Worm (Caenorhabditis elegans) whole organism, L3 larva: ENCODE measurements around the gene R05G6.10.
A peak's percentile ranks its signal among the peaks of the same experiment; 100 is the strongest.

Source experiments
- R02D3.7 ChIP-seq: fragments of 150-350 bp; optimal IDR thresholded peaks from 2 replicates; lab custom pipeline; 2014; ENCODE audit warnings: missing biosample characterization, missing genetic modification characterization
- ZK546.5 ChIP-seq: sonication (generic microtip); optimal IDR thresholded peaks from 2 replicates; lab custom pipeline; 2017; ENCODE audit warnings: missing biosample characterization, missing genetic modification characterization
- aly-2 ChIP-seq: fragments of 150-350 bp; optimal IDR thresholded peaks from 2 replicates; lab custom pipeline; 2014; ENCODE audit warnings: missing biosample characterization, missing genetic modification characterization
- ama-1 ChIP-seq: fragments of 150-350 bp; optimal IDR thresholded peaks from 2 replicates; lab custom pipeline; 2018
- ceh-28 ChIP-seq: fragments of 150-350 bp; optimal IDR thresholded peaks from 2 replicates; lab custom pipeline; 2014; ENCODE audit warnings: missing biosample characterization, missing genetic modification reagents, missing genetic modification characterization
- ceh-82 ChIP-seq: fragments of 150-350 bp; optimal IDR thresholded peaks from 2 replicates; lab custom pipeline; 2014; ENCODE audit warnings: missing biosample characterization, missing genetic modification characterization
- daf-12 ChIP-seq: fragments of 150-350 bp; optimal IDR thresholded peaks from 2 replicates; lab custom pipeline; 2014; ENCODE audit warnings: missing biosample characterization, missing genetic modification reagents, missing genetic modification characterization
- egl-27 ChIP-seq: sonication (generic microtip); optimal IDR thresholded peaks from 4 replicates; lab custom pipeline; 2017; ENCODE audit warnings: missing biosample characterization, missing genetic modification reagents, missing genetic modification characterization
- egl-5 ChIP-seq: fragments of 150-350 bp; optimal IDR thresholded peaks from 2 replicates; lab custom pipeline; 2017; ENCODE audit warnings: missing biosample characterization, missing genetic modification reagents, missing genetic modification characterization, inconsistent platforms
- elt-1 ChIP-seq: fragments of 150-350 bp; optimal IDR thresholded peaks from 2 replicates; lab custom pipeline; 2014; ENCODE audit warnings: missing biosample characterization, missing genetic modification characterization
- elt-2 ChIP-seq: sonication (generic microtip); optimal IDR thresholded peaks from 2 replicates; lab custom pipeline; 2016; ENCODE audit warnings: missing genetic modification reagents, mild to moderate bottlenecking, missing genetic modification characterization, missing compliant biosample characterization
- elt-3 ChIP-seq, 3 experiments: fragments of 150-350 bp in 1 of 3; sonication (generic microtip) in 2 of 3; optimal IDR thresholded peaks; 2 replicates in 2 of 3; 4 replicates in 1 of 3; lab custom pipeline; 2014 to 2017; ENCODE audit warnings: missing biosample characterization in 3 of 3, missing genetic modification characterization in 3 of 3
- fkh-2 ChIP-seq: fragments of 150-350 bp; optimal IDR thresholded peaks from 2 replicates; lab custom pipeline; 2014; ENCODE audit warnings: missing biosample characterization, missing genetic modification reagents, missing genetic modification characterization
- fos-1 ChIP-seq: fragments of 150-350 bp; optimal IDR thresholded peaks from 2 replicates; lab custom pipeline; 2014; ENCODE audit warnings: missing biosample characterization, missing genetic modification characterization
- hmg-11 ChIP-seq: sonication (generic microtip); optimal IDR thresholded peaks from 2 replicates; lab custom pipeline; 2016; ENCODE audit warnings: missing genetic modification characterization, missing compliant biosample characterization
- jun-1 ChIP-seq: fragments of 150-350 bp; optimal IDR thresholded peaks from 2 replicates; lab custom pipeline; 2014; ENCODE audit warnings: missing biosample characterization, missing genetic modification reagents, missing genetic modification characterization
- lin-15B ChIP-seq: fragments of 150-350 bp; optimal IDR thresholded peaks from 2 replicates; lab custom pipeline; 2014; ENCODE audit warnings: missing biosample characterization, missing genetic modification characterization
- lin-39 ChIP-seq: fragments of 150-350 bp; optimal IDR thresholded peaks from 2 replicates; lab custom pipeline; 2018; ENCODE audit warnings: missing biosample characterization, missing genetic modification reagents, missing genetic modification characterization
- lsy-12 ChIP-seq: sonication (generic microtip); optimal IDR thresholded peaks from 2 replicates; lab custom pipeline; 2016; ENCODE audit warnings: mild to moderate bottlenecking, missing genetic modification characterization, missing compliant biosample characterization
- mml-1 ChIP-seq: fragments of 150-350 bp; sonication (generic microtip); optimal IDR thresholded peaks from 3 replicates; lab custom pipeline; 2014; ENCODE audit warnings: missing biosample characterization, missing genetic modification characterization
- nfya-1 ChIP-seq: sonication (generic microtip); optimal IDR thresholded peaks from 2 replicates; lab custom pipeline; 2017; ENCODE audit warnings: missing genetic modification characterization, mild to moderate bottlenecking, missing compliant biosample characterization, antibody characterized with exemption, moderate library complexity; ENCODE audit not compliant: insufficient read depth
- nhr-11 ChIP-seq: fragments of 150-350 bp; optimal IDR thresholded peaks from 2 replicates; lab custom pipeline; 2014; ENCODE audit warnings: missing biosample characterization, missing genetic modification characterization
- nhr-23 ChIP-seq: fragments of 150-350 bp; optimal IDR thresholded peaks from 2 replicates; lab custom pipeline; 2014; ENCODE audit warnings: missing biosample characterization, missing genetic modification reagents, missing genetic modification characterization
- nhr-237 ChIP-seq: fragments of 150-350 bp; optimal IDR thresholded peaks from 2 replicates; lab custom pipeline; 2014; ENCODE audit warnings: missing biosample characterization, missing genetic modification characterization
- nhr-25 ChIP-seq: sonication (generic microtip); optimal IDR thresholded peaks from 2 replicates; lab custom pipeline; 2017; ENCODE audit warnings: missing biosample characterization, missing genetic modification characterization
- nhr-43 ChIP-seq: sonication (generic microtip); optimal IDR thresholded peaks from 2 replicates; lab custom pipeline; 2016; ENCODE audit warnings: mild to moderate bottlenecking, missing genetic modification characterization, missing compliant biosample characterization; ENCODE audit not compliant: poor library complexity, severe bottlenecking
- pha-4 ChIP-seq: fragments of 150-350 bp; optimal IDR thresholded peaks from 2 replicates; lab custom pipeline; 2014; ENCODE audit warnings: missing biosample characterization, missing genetic modification reagents, missing genetic modification characterization
- pqm-1 ChIP-seq: fragments of 150-350 bp; optimal IDR thresholded peaks from 2 replicates; lab custom pipeline; 2017; ENCODE audit warnings: missing biosample characterization, missing genetic modification characterization, inconsistent platforms
- sea-2 ChIP-seq: fragments of 150-350 bp; sonication (generic microtip); optimal IDR thresholded peaks from 4 replicates; lab custom pipeline; 2014; ENCODE audit warnings: missing biosample characterization, missing genetic modification reagents, missing genetic modification characterization
- skn-1 ChIP-seq: fragments of 150-350 bp; optimal IDR thresholded peaks from 2 replicates; lab custom pipeline; 2014; ENCODE audit warnings: missing biosample characterization, missing genetic modification characterization
- snpc-4 ChIP-seq: fragments of 150-350 bp; optimal IDR thresholded peaks from 2 replicates; lab custom pipeline; 2014; ENCODE audit warnings: missing biosample characterization, missing genetic modification characterization
- unc-39 ChIP-seq: sonication (generic microtip); optimal IDR thresholded peaks from 4 replicates; lab custom pipeline; 2017; ENCODE audit warnings: missing biosample characterization, missing genetic modification characterization
- unc-62 ChIP-seq: fragments of 150-350 bp; sonication (generic microtip); optimal IDR thresholded peaks from 4 replicates; lab custom pipeline; 2014; ENCODE audit warnings: missing biosample characterization, missing genetic modification reagents, missing genetic modification characterization
- zag-1 ChIP-seq: fragments of 150-350 bp; optimal IDR thresholded peaks from 2 replicates; lab custom pipeline; 2014; ENCODE audit warnings: missing biosample characterization, missing genetic modification characterization
- ztf-11 ChIP-seq: fragments of 150-350 bp; optimal IDR thresholded peaks from 2 replicates; lab custom pipeline; 2014; ENCODE audit warnings: missing biosample characterization, missing genetic modification characterization

R05G6.10 gene

DNA sequence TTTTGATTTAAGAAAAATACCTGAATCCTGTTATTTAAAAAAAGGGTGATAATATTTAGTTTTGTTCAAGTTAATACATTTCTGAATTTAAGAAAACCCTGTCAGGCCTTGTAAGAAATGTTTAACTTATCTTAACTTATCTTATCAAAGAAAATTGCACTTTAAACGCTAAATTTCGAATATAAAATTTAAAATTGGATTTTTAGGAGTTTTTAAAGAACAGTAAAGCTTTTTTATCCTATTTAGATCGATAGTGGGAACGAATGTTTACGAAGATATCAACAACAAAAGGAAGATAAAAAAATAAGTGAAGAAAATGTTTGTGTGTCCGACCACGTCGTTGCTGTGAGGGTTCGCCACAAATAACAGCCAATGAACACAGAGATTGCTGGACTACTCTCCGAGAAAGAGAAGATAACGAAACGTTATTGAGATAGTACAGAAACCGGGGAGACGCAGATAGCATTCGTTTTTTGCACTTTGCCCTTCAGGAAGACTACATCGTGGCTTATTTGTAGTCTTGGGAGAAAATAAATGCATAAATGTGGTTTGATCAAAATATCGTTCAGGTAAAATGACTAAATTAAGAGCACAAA lies 10.7 kb upstream of the R05G6.10 start, which contains the start of gene dif-1:
TSS of gene dif-1 (minus strand) at position 51 of the 596 bp plus-strand sequence.
- peak; percentile 41 for TF ChIP-seq snpc-4 (tag; lab: Kevin White, UChicago)
- TF ChIP-seq nfya-1, result peak; percentile 93
- TF ChIP-seq hmg-11 (tag; lab: Kevin White, UChicago), result no peak
- TF ChIP-seq jun-1 (tag; lab: Kevin White, UChicago), result peak; percentile 65
- peak; percentile 21 for TF ChIP-seq skn-1 (tag; lab: Kevin White, UChicago)
- TF ChIP-seq pha-4, result peak; percentile 55
- TF ChIP-seq ama-1 (lab: Kevin White, UChicago), result peak; percentile 59
- no peak for TF ChIP-seq egl-5
- no peak for TF ChIP-seq nhr-11 (tag; lab: Kevin White, UChicago)
- TF ChIP-seq pqm-1 (tag; lab: Kevin White, UChicago), result peak; percentile 70
- no peak for TF ChIP-seq ceh-82 (tag; lab: Kevin White, UChicago)
- peak; percentile 83 for TF ChIP-seq elt-2 (tag; lab: Kevin White, UChicago)
- TF ChIP-seq fkh-2 (tag; lab: Kevin White, UChicago), result no peak
- TF ChIP-seq ceh-28, result peak; percentile 26
- TF ChIP-seq elt-3 (tag; optimal IDR thresholded peaks at IDR 0.05; lab: Kevin White, UChicago), result no peak

DNA sequence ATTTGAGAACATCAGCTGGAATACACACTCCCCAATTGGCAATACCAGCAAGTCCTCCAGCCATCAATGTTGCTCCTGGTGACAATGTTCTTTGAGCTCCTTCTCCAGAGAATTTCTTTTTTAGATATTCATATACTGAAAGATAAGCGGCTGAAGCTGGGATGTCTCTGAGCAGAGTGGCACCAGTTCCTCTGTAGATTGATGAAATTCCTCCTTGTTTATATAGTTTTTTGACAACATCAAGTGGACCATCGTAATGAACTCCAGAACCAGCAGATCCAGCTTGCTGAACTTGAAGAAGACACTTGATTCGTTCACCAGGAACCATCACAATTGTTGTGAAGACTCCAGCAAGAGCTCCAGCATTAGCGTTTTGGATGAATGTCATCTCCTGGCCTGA lies 9.8 kb upstream of the R05G6.10 start:
- TF ChIP-seq zag-1 (tag; lab: Kevin White, UChicago) (no peak), R02D3.7 (no peak), pha-4 (no peak), fkh-2 (tag; lab: Kevin White, UChicago) (no peak), nhr-11 (tag; lab: Kevin White, UChicago) (no peak), elt-2 (tag; lab: Kevin White, UChicago) (no peak), mml-1 (tag; lab: Kevin White, UChicago) (no peak), jun-1 (tag; lab: Kevin White, UChicago) (no peak), sea-2 (GFP tag; lab: Kevin White, UChicago) (no peak)
- TF ChIP-seq, all 47 proteins: peak for 0

DNA sequence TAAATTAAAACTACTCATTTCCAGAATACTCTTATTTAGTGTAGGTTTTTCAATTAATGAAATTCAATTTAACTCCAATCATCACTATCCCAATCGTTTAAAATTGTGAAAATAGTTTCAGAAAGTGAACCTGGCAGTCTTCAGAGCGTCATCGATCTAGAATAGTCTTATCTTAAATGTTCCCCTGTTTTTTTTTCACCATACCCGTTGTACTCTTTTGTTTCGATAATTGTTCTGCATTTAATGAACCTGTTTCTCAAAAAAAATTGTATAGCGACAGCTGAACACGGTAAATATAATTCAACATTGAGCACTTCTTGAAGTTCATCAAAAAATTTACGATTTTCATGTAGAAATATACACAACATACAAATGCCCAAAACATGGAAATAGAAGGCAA lies 8.9 kb upstream of the R05G6.10 start:
- peak; percentile 9 for TF ChIP-seq elt-2 (tag; lab: Kevin White, UChicago)
- peak; percentile 38 for TF ChIP-seq nhr-43 (tag; lab: Kevin White, UChicago)
- no peak for TF ChIP-seq nhr-25 (tag; lab: Kevin White, UChicago)
- TF ChIP-seq ceh-82 (tag; lab: Kevin White, UChicago), result no peak

DNA sequence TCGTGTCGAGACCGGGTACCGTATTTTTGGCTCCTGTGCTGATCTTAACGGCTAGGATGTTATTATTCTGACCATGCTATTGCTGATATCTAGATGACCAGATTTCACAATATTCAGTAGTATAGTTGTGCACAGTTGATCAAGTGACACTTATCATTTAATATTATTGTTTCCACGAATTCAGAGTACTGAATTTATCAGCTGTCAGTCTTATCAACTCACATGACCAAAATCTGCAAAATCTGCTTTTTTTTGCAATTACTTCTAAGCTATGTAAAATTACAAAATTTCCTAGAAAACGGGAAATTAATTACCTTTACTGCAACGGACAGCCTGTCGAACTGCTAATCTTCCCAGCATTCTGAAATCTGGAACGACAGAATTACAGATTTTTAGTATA lies 8.1 kb upstream of the R05G6.10 start, which contains the start of gene pam-1:
TSS of gene pam-1 (minus strand) at position 368 of the 400 bp plus-strand sequence.
- no peak for TF ChIP-seq daf-12 (tag; lab: Kevin White, UChicago)
- TF ChIP-seq egl-5, result no peak
- peak; percentile 45 for TF ChIP-seq pqm-1 (tag; lab: Kevin White, UChicago)
- TF ChIP-seq nhr-23, result no peak
- no peak for TF ChIP-seq ZK546.5

DNA sequence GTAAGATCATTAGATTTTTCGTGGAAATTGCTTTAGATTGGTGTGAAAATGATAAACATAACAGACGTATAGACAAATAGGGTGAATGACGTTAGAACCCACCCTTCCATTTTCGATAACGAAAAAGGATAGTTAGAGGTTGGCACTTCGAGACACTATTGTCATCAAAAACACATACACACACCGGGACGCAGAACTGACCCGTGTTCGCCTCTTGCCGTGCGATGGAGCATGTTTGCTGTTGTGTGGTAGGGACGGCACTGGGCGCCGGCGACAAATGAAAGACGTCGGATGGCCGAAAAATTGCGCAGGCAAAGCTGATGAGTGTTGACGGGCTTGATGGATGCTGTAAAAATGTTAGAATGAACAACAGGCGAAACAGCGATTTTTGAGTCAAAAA lies 7.5 kb upstream of the R05G6.10 start:
- TF ChIP-seq sea-2 (GFP tag; lab: Kevin White, UChicago), result no peak
- TF ChIP-seq nfya-1, result peak; percentile 57
- no peak for TF ChIP-seq nhr-11 (tag; lab: Kevin White, UChicago)
- peak; percentile 47 for TF ChIP-seq egl-27 (tag; lab: Kevin White, UChicago)
- TF ChIP-seq skn-1 (tag; lab: Kevin White, UChicago), result peak; percentile 71
- peak; percentile 70 for TF ChIP-seq elt-2 (tag; lab: Kevin White, UChicago)
- no peak for TF ChIP-seq zag-1 (tag; lab: Kevin White, UChicago)
- TF ChIP-seq nhr-23, result peak; percentile 27
- peak; percentile 54 for TF ChIP-seq lin-39 (tag; lab: Kevin White, UChicago)
- TF ChIP-seq pha-4, result peak; percentile 54
- TF ChIP-seq pqm-1 (tag; lab: Kevin White, UChicago), result peak; percentile 68
- peak; percentile 66 for TF ChIP-seq lin-15B (tag; lab: Kevin White, UChicago)

DNA sequence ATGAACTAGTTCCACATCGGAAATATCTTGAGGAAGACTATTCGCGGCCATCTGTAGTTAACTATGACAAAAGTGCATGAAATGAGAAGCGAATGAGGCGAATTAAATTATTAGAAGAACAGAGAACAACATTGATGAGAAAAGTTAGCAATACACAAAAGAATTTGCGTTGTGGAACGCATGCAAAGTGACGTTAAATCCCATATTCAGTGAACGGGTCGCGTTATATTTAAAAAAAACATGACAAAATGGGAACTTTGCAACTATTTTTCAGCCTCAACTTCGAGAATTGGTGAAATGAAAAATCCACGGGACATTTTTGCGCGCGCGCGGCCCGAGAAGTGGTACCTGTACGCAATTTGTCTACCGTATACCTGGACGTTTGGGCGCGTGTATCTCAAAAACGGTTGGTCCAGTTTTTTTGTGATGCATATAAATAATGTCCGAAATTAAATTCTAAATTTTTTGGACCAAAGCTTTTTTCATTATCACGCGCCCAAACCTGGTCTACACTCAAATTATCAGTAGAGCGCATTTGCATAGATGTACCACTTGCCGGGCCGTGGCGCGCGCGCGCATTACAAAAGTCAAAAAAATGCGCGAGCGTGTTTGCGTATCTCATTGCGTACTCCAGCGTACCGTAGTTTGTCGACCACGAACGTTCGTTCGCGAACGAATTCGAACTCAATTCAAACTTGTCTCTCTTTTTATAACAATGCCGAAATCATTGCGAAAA lies 5.7 kb upstream of the R05G6.10 start, which contains the start of the genes cdd-2 and oef-1:
TSS of gene cdd-2 (minus strand) at position 51 of the 736 bp plus-strand sequence.
TSS of gene oef-1 (plus strand) at position 575 of the 736 bp plus-strand sequence.
- TF ChIP-seq lsy-12 (tag; lab: Kevin White, UChicago), result no peak
- TF ChIP-seq ztf-11 (tag; lab: Kevin White, UChicago), result no peak
- no peak for TF ChIP-seq nhr-237 (tag; lab: Kevin White, UChicago)
- TF ChIP-seq aly-2 (tag; lab: Kevin White, UChicago), result no peak
- no peak for TF ChIP-seq pha-4
- no peak for TF ChIP-seq unc-39 (tag; lab: Kevin White, UChicago)
- TF ChIP-seq zag-1 (tag; lab: Kevin White, UChicago), result no peak
- no peak for TF ChIP-seq elt-3 (tag; optimal IDR thresholded peaks at IDR 0.05; lab: Kevin White, UChicago)
- TF ChIP-seq egl-27 (tag; lab: Kevin White, UChicago), result no peak
- TF ChIP-seq unc-62 (GFP tag; lab: Kevin White, UChicago), result no peak
- no peak for TF ChIP-seq sea-2 (GFP tag; lab: Kevin White, UChicago)
- no peak for TF ChIP-seq elt-1
- no peak for TF ChIP-seq fos-1 (tag; lab: Kevin White, UChicago)
